Worm (Caenorhabditis elegans) whole organism, dauer: ENCODE results near the gene C49C3.8.
"Not testable (repeated sequence)": the region's sequence is repeated elsewhere in the genome, so short reads cannot be mapped to it uniquely, and the experiment has no call there.

ENCODE experiments used
- unc-62 ChIP-seq: sonication (generic microtip); optimal IDR thresholded peaks from 2 replicates; lab custom pipeline; 2017; ENCODE audit warnings: missing biosample characterization, missing genetic modification reagents, missing genetic modification characterization

Gene C49C3.8

DNA sequence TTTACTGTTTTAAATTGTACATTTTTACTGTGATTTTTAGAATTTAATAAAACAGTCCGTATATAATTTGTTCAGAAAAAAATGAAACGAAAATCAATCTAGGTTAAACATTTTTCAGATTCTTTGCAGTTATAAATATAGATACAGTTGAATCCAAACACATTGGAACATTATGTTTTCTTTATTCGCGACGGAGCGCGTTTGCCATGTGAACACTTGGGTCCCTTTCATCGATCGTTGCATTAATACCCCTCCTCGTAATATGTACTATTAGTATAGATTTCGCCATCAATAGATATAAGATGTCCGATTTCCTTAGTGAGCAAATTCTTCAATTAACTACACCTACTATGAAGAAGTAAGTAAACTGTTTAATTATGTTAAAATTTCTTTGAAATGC lies at the start of gene C49C3.8:
C49C3.8 (plus strand) TSS at position 173 of the 400 bp plus-strand sequence.
- TF ChIP-seq unc-62 (GFP tag; lab: Kevin White, UChicago), result no peak

DNA sequence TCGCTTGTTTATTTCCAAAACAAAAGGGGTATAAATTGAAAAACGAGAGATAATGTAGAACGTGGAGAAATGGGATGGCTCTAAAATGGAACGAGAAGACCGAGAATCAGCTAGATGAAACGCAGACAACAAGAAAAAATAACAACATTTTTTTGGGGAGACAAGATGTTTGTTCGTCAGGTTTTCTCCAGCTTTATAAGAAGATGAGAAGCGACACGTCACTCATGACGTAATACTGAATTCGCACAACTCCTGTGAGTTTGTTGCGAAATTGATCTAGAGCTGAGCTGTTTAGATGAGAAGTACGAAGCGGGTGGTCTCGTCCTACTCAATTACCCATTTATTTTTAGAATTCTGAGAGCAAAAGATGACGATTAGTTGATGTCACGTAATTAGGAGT lies 49.7 kb upstream of the C49C3.8 start:
- no peak for TF ChIP-seq unc-62 (GFP tag; lab: Kevin White, UChicago)

- TF ChIP-seq unc-62 (GFP tag; lab: Kevin White, UChicago), result no peak
Measured at ce11 chrIV:17287908-17288675, 46.9 kb upstream of the C49C3.8 start, which contains the start of gene zipt-7.1. Gene zipt-7.1 (minus strand): TSS chrIV:17288139.

- TF ChIP-seq unc-62 (GFP tag; lab: Kevin White, UChicago), result no peak
Measured at ce11 chrIV:17291629-17292199, 43.3 kb upstream of the C49C3.8 start, which contains the start of the genes T28F3.11 and slc-17.4. Gene T28F3.11 (minus strand): TSS chrIV:17291679. Gene slc-17.4 (minus strand): TSS chrIV:17291733.

ce11 chrIV:17292350-17292749 lies 42.7 kb upstream of the C49C3.8 start:
- TF ChIP-seq unc-62 (GFP tag; lab: Kevin White, UChicago), result no peak

DNA sequence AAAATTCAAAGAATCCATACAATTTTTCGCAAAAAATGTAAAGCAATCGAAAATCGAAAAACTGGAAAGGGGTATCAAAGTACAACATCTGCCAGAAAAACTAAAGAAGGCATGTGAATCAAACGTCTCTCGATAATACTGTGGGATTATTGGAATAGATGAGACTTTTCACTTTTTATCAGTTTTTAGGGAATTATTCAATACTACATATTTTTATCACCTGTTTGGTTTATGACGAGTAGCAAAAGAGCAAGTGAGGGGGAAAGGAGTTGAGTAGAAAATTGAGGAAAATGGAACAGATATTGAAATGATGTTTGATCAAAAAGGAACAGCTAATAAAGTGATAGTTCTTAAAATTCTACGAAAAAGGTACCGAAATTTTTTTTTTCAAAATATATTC lies 41.9 kb upstream of the C49C3.8 start:
- no peak for TF ChIP-seq unc-62 (GFP tag; lab: Kevin White, UChicago)

ce11 chrIV:17293679-17294078 lies 41.3 kb upstream of the C49C3.8 start:
- TF ChIP-seq unc-62 (GFP tag; lab: Kevin White, UChicago), result no peak

DNA sequence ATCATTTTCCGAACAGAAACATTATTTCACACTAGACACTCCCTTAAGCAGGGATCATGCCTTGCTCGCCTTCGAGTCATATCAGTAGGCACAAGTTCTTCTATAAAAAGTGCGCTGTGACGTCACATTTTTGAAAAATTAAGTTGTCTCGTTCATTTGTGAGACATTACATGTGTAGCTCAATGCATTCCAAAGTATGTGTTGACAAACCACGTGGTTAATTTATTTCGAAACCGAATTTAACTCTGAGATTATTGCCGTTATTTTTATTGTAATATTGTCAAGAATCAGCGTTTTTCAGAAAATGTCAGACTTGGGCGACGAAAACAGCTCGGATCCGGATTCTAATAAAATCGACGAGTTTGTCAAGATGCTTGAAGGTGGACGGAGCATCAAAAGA lies 40.5 kb upstream of the C49C3.8 start, which contains the start of gene T28F3.5:
T28F3.5 (plus strand) TSS at position 301 of the 400 bp plus-strand sequence.
- TF ChIP-seq unc-62 (GFP tag; lab: Kevin White, UChicago), result no peak

ce11 chrIV:17301933-17302332 lies 33.1 kb upstream of the C49C3.8 start, which contains the start of gene ifta-2:
Gene ifta-2 (minus strand): TSS chrIV:17302033.
- no peak for TF ChIP-seq unc-62 (GFP tag; lab: Kevin White, UChicago)

DNA sequence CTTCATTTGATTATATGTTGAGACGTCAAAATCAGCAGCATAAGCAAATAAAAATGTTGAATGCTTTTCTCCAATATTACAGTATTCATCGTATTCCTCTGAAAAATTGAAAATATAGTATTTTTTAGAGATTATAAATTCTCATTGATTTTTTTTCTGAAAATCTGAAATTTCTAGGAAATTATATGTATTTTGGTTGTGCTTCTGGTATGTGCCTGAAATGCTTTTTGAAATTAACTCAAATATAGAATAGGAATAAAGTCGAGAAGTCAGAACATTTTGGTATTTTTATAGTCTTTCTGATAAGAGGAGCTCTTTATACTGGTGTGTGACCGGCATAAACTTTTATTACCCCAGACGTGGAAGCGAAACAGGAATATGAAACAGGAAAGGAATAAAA lies 27.8 kb upstream of the C49C3.8 start, which contains the start of gene T28F3.8:
T28F3.8 (minus strand) TSS at position 101 of the 400 bp plus-strand sequence.
- not testable (repeated sequence) for TF ChIP-seq unc-62 (GFP tag; lab: Kevin White, UChicago)

ce11 chrIV:17308211-17308610 lies 26.8 kb upstream of the C49C3.8 start, which contains the start of gene T28F3.9:
Gene T28F3.9 (plus strand): TSS chrIV:17308511.
- no peak for TF ChIP-seq unc-62 (GFP tag; lab: Kevin White, UChicago)

DNA sequence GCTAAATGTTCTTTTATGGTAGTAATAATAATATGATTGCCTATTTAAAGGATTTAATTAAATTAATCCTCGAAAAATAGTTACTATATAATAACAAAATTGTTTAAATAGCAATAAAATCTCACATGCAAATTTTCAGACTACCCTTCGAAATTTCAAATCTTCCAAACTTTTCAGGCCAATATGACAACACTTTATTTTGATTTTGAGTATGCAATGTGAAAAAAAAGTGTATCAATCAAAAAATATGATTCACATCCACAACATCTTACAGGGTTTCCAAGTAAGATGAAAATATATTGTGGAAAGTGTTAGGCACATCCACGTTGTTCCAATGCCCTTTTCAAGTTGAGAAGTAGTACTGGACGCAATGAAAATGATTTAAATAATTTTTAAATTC lies 23.2 kb upstream of the C49C3.8 start, which contains the start of gene snf-9:
snf-9 (plus strand) TSS at position 301 of the 400 bp plus-strand sequence.
- no peak for TF ChIP-seq unc-62 (GFP tag; lab: Kevin White, UChicago)

DNA sequence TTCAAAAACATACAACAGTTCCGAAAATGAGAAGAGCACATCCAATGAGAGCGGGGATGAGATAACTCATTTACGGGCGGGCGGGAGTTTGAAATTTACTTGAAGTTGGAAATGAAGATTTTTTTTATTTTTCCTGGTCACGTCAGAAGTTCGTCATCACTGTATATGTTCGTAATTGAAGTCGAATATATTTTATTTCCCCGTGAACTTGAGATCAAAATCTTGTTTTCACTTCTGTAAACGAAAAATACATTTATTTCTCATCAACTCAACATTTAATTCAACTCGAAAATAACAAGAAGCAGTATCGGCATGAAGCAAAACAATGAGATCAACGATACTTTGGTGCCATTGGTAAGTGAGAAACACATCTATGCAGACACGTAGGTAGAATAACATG lies 18.6 kb upstream of the C49C3.8 start, which contains the start of gene C49C3.20:
C49C3.20 (minus strand) TSS at position 101 of the 400 bp plus-strand sequence.
- no peak for TF ChIP-seq unc-62 (GFP tag; lab: Kevin White, UChicago)

DNA sequence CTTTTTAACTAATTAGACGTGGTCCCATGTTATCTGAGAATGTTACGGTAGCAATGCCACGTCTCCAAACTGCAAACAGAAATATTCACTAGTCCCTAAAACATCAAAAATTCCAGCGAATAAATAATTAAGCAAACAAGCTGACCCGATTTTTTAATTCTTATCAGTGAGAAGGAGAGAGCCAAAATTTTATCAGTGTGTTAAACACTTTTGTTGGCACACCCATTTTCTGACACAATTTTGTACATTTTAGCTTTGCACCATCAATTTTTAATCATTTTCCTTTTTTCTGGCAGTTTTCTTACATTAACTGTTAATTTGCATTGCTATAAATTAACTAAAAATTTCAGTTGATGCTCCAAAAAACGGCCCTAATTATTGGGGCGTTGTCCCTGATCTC lies 14.6 kb upstream of the C49C3.8 start, which contains the start of gene C49C3.4:
C49C3.4 (plus strand) TSS at position 351 of the 400 bp plus-strand sequence.
- no peak for TF ChIP-seq unc-62 (GFP tag; lab: Kevin White, UChicago)

- no peak for TF ChIP-seq unc-62 (GFP tag; lab: Kevin White, UChicago)
Measured at ce11 chrIV:17328834-17329233, 6.2 kb upstream of the C49C3.8 start, which contains the start of gene ceh-88. Gene ceh-88 (plus strand): TSS chrIV:17329188.

ce11 chrIV:17331100-17331577 lies 3.9 kb upstream of the C49C3.8 start, which contains the start of gene C49C3.6:
Gene C49C3.6 (plus strand): TSS chrIV:17331527.
- TF ChIP-seq unc-62 (GFP tag; lab: Kevin White, UChicago), result no peak
